Fruit fly (Drosophila melanogaster) whole organism, embryonic: ENCODE data around the gene CG33191.

Source experiments
- CG10321 ChIP-seq: fragments of 200-800 bp; sonication (Bioruptor generic); IDR thresholded peaks from 2 replicates; pipeline ENCODE4 v1.3.6; 2022; ENCODE audit warnings: missing biosample characterization, missing genetic modification characterization
- CG12659 ChIP-seq: fragments of 200-800 bp; sonication (Bioruptor generic); optimal IDR thresholded peaks from 3 replicates; lab custom pipeline; 2017; ENCODE audit warnings: mild to moderate bottlenecking, missing biosample characterization, missing genetic modification reagents, missing genetic modification characterization
- CG13287 ChIP-seq: fragments of 200-800 bp; sonication (Bioruptor generic); IDR thresholded peaks from 2 replicates; pipeline ENCODE4 v1.3.6; 2022; ENCODE audit warnings: missing biosample characterization, missing genetic modification characterization; ENCODE audit not compliant: partially characterized antibody
- CG15479 ChIP-seq: fragments of 200-800 bp; sonication (Bioruptor generic); optimal IDR thresholded peaks from 3 replicates; lab custom pipeline; 2019; ENCODE audit warnings: missing biosample characterization, mild to moderate bottlenecking, missing genetic modification characterization, moderate library complexity
- CG17186 ChIP-seq: fragments of 200-800 bp; sonication (Bioruptor generic); optimal IDR thresholded peaks from 3 replicates; lab custom pipeline; 2017; ENCODE audit warnings: missing biosample characterization, missing genetic modification reagents, missing genetic modification characterization
- CG17912 ChIP-seq: fragments of 200-800 bp; sonication (Bioruptor generic); optimal IDR thresholded peaks from 2 replicates; lab custom pipeline; 2018; ENCODE audit warnings: missing biosample characterization, mild to moderate bottlenecking, missing genetic modification characterization
- CG1832 ChIP-seq: fragments of 200-800 bp; sonication (Bioruptor generic); optimal IDR thresholded peaks from 2 replicates; lab custom pipeline; 2017; ENCODE audit warnings: missing biosample characterization, mild to moderate bottlenecking, missing genetic modification characterization, inconsistent platforms
- CG2199 ChIP-seq: fragments of 200-800 bp; sonication (Bioruptor generic); IDR thresholded peaks from 3 replicates; pipeline ENCODE4 v1.3.6; 2022; ENCODE audit warnings: missing biosample characterization, missing genetic modification characterization
- CG34422 ChIP-seq: fragments of 200-800 bp; sonication (Bioruptor generic); IDR thresholded peaks from 3 replicates; pipeline ENCODE4 v1.3.6; 2022; ENCODE audit warnings: missing biosample characterization, missing genetic modification characterization
- CG3847 ChIP-seq: fragments of 200-800 bp; sonication (Bioruptor generic); IDR thresholded peaks from 2 replicates; pipeline ENCODE4 v1.3.6; 2022; ENCODE audit warnings: missing biosample characterization, missing genetic modification characterization
- CG3995 ChIP-seq: fragments of 200-800 bp; sonication (Bioruptor generic); optimal IDR thresholded peaks from 3 replicates; lab custom pipeline; 2016; ENCODE audit warnings: missing biosample characterization, missing genetic modification characterization
- CG42726 ChIP-seq: fragments of 200-800 bp; sonication (Bioruptor generic); IDR thresholded peaks from 2 replicates; pipeline ENCODE4 v1.3.6; 2022; ENCODE audit warnings: missing biosample characterization, missing genetic modification characterization; ENCODE audit not compliant: partially characterized antibody
- CG6272 ChIP-seq: fragments of 200-800 bp; sonication (Bioruptor generic); IDR thresholded peaks from 2 replicates; pipeline ENCODE4 v1.3.6; 2022; ENCODE audit warnings: missing biosample characterization, missing genetic modification characterization
- CG6854 ChIP-seq: fragments of 200-800 bp; sonication (Bioruptor generic); optimal IDR thresholded peaks from 3 replicates; lab custom pipeline; 2017; ENCODE audit warnings: missing biosample characterization, mild to moderate bottlenecking, missing genetic modification characterization
- CG7745 ChIP-seq: fragments of 200-800 bp; sonication (Bioruptor generic); optimal IDR thresholded peaks from 2 replicates; lab custom pipeline; 2018; ENCODE audit warnings: missing biosample characterization, mild to moderate bottlenecking, missing genetic modification characterization, moderate library complexity
- CG8290 ChIP-seq, 3 experiments: fragments of 200-800 bp; sonication (Bioruptor generic); optimal IDR thresholded peaks; 2 replicates each; lab custom pipeline; 2016 to 2019; ENCODE audit warnings: missing biosample characterization in 3 of 3, missing genetic modification characterization in 3 of 3, mild to moderate bottlenecking in 2 of 3, moderate library complexity in 1 of 3
- CG8388 ChIP-seq: fragments of 200-800 bp; sonication (Bioruptor generic); optimal IDR thresholded peaks from 2 replicates; lab custom pipeline; 2019; ENCODE audit warnings: missing biosample characterization, mild to moderate bottlenecking, missing genetic modification characterization, moderate library complexity
- CG8478 ChIP-seq: fragments of >200 bp; optimal IDR thresholded peaks from 2 replicates; lab custom pipeline; 2018
- CG9932 ChIP-seq: fragments of 200-800 bp; sonication (Bioruptor generic); IDR thresholded peaks from 2 replicates; pipeline ENCODE4 v1.3.6; 2022; ENCODE audit warnings: missing biosample characterization, missing genetic modification characterization
- CrebB ChIP-seq: fragments of 200-800 bp; sonication (Bioruptor generic); optimal IDR thresholded peaks from 3 replicates; lab custom pipeline; 2018; ENCODE audit warnings: missing biosample characterization, mild to moderate bottlenecking, missing genetic modification characterization
- Dll ChIP-seq: fragments of 200-800 bp; sonication (Bioruptor generic); IDR thresholded peaks from 4 replicates; pipeline ENCODE4 v1.3.6; 2022; ENCODE audit warnings: missing biosample characterization, missing genetic modification characterization; ENCODE audit not compliant: partially characterized antibody
- Dp ChIP-seq: fragments of 200-800 bp; sonication (Bioruptor generic); optimal IDR thresholded peaks from 2 replicates; lab custom pipeline; 2018; ENCODE audit warnings: missing biosample characterization, mild to moderate bottlenecking, missing genetic modification characterization, moderate library complexity
- Drgx ChIP-seq: fragments of 200-800 bp; sonication (Bioruptor generic); IDR thresholded peaks from 2 replicates; pipeline ENCODE4 v1.3.6; 2022; ENCODE audit warnings: missing biosample characterization, missing genetic modification characterization
- E2f2 ChIP-seq: fragments of 200-800 bp; sonication (Bioruptor generic); IDR thresholded peaks from 2 replicates; pipeline ENCODE4 v1.3.6; 2022; ENCODE audit warnings: missing biosample characterization, missing genetic modification characterization
- Ets97D ChIP-seq: fragments of 200-800 bp; sonication (Bioruptor generic); optimal IDR thresholded peaks from 3 replicates; lab custom pipeline; 2016; ENCODE audit warnings: missing biosample characterization, missing genetic modification characterization
- Fer2 ChIP-seq: fragments of 200-800 bp; sonication (Bioruptor generic); optimal IDR thresholded peaks from 2 replicates; lab custom pipeline; 2018; ENCODE audit warnings: missing biosample characterization, mild to moderate bottlenecking, missing genetic modification characterization, moderate library complexity
- MBD-R2 ChIP-seq: fragments of 200-800 bp; sonication (Bioruptor generic); IDR thresholded peaks from 2 replicates; pipeline ENCODE4 v1.3.6; 2022; ENCODE audit warnings: missing biosample characterization, missing genetic modification characterization
- MESR4 ChIP-seq: fragments of 200-800 bp; sonication (Bioruptor generic); optimal IDR thresholded peaks from 2 replicates; lab custom pipeline; 2018; ENCODE audit warnings: missing biosample characterization, mild to moderate bottlenecking, missing genetic modification characterization, moderate library complexity
- Med ChIP-seq: fragments of 200-800 bp; sonication (Bioruptor generic); peaks from one replicate; lab custom pipeline; 2016; ENCODE audit warnings: missing biosample characterization, missing genetic modification characterization, mild to moderate bottlenecking, inconsistent platforms, moderate library complexity
- Myb ChIP-seq: fragments of 200-800 bp; sonication (Bioruptor generic); optimal IDR thresholded peaks from 2 replicates; lab custom pipeline; 2016; ENCODE audit warnings: missing biosample characterization, missing genetic modification characterization
- Opbp ChIP-seq: fragments of 200-800 bp; sonication (Bioruptor generic); IDR thresholded peaks from 3 replicates; pipeline ENCODE4 v1.3.6; 2022; ENCODE audit warnings: missing biosample characterization, missing genetic modification characterization; ENCODE audit not compliant: partially characterized antibody
- Stat92E ChIP-seq, 3 experiments: fragments of >200 bp in 2 of 3; fragments of 200-800 bp in 1 of 3; sonication (Bioruptor generic) in 1 of 3; optimal IDR thresholded peaks; 2 replicates each; lab custom pipeline; 2017 to 2019; ENCODE audit warnings: missing biosample characterization in 3 of 3, missing genetic modification characterization in 3 of 3, mild to moderate bottlenecking in 1 of 3, moderate library complexity in 1 of 3
- Tbp ChIP-seq: fragments of >200 bp; optimal IDR thresholded peaks from 2 replicates; lab custom pipeline; 2018; ENCODE audit warnings: missing biosample characterization, missing genetic modification characterization
- YL-1 ChIP-seq: fragments of 200-800 bp; sonication (Bioruptor generic); optimal IDR thresholded peaks from 3 replicates; lab custom pipeline; 2017; ENCODE audit warnings: missing biosample characterization, mild to moderate bottlenecking, missing genetic modification characterization
- ci ChIP-seq: fragments of 200-800 bp; sonication (Bioruptor generic); IDR thresholded peaks from 3 replicates; pipeline ENCODE4 v1.3.6; 2022; ENCODE audit warnings: missing biosample characterization, missing genetic modification characterization
- dm ChIP-seq: fragments of 200-800 bp; sonication (Bioruptor generic); optimal IDR thresholded peaks from 3 replicates; lab custom pipeline; 2016; ENCODE audit warnings: missing biosample characterization, missing genetic modification characterization
- exex ChIP-seq: fragments of 200-800 bp; sonication (Bioruptor generic); optimal IDR thresholded peaks from 4 replicates; lab custom pipeline; 2018; ENCODE audit warnings: missing biosample characterization, mild to moderate bottlenecking, missing genetic modification characterization, moderate library complexity
- kay ChIP-seq: fragments of 200-800 bp; sonication (Bioruptor generic); optimal IDR thresholded peaks from 2 replicates; lab custom pipeline; 2016; ENCODE audit warnings: missing biosample characterization, missing genetic modification characterization
- mam ChIP-seq: fragments of 200-800 bp; sonication (Bioruptor generic); optimal IDR thresholded peaks from 3 replicates; lab custom pipeline; 2016; ENCODE audit warnings: missing biosample characterization, missing genetic modification characterization
- pzg ChIP-seq: fragments of 200-800 bp; sonication (Bioruptor generic); optimal IDR thresholded peaks from 3 replicates; lab custom pipeline; 2018; ENCODE audit warnings: missing biosample characterization, mild to moderate bottlenecking, missing genetic modification characterization, moderate library complexity
- run ChIP-seq: fragments of 200-800 bp; sonication (Bioruptor generic); optimal IDR thresholded peaks from 3 replicates; lab custom pipeline; 2018; ENCODE audit warnings: missing biosample characterization, mild to moderate bottlenecking, missing genetic modification characterization
- stwl ChIP-seq: fragments of 200-800 bp; sonication (Bioruptor generic); optimal IDR thresholded peaks from 3 replicates; lab custom pipeline; 2018; ENCODE audit warnings: missing biosample characterization, mild to moderate bottlenecking, missing genetic modification characterization, moderate library complexity
- trem ChIP-seq: fragments of 200-800 bp; optimal IDR thresholded peaks from 3 replicates; lab custom pipeline; 2019; ENCODE audit warnings: missing biosample characterization, mild to moderate bottlenecking, missing genetic modification characterization, moderate library complexity
- vvl ChIP-seq: fragments of 200-800 bp; sonication (Bioruptor generic); IDR thresholded peaks from 2 replicates; pipeline ENCODE4 v1.3.6; 2022; ENCODE audit warnings: missing biosample characterization, missing genetic modification characterization
- yki ChIP-seq: fragments of >200 bp; optimal IDR thresholded peaks from 3 replicates; lab custom pipeline; 2018
- zfh1 ChIP-seq: fragments of 200-800 bp; sonication (Bioruptor generic); IDR thresholded peaks from 3 replicates; pipeline ENCODE4 v1.3.6; 2022; ENCODE audit warnings: missing biosample characterization, missing genetic modification characterization

The CG33191 gene

DNA sequence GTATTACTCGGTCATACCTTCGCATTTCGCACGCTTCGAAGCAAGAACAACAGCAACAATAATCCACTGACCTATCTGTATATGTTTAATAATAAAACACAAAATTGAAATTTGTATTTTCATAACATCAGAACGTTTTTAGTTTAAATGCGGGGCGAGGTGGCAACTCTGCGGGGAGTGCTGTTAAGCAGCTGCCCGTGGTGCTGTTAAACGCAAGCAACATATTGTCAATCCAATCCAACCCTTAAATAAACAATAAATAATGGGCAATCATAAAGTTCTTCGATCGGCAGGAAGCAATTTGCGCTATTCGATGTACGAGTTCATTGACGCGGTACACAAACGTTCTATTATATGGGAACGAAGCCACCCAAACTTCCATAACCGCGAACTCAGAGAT, 26.4 kb upstream of the CG33191 start, which contains the start of gene hng2 (continued):
- peak; percentile 44 for TF ChIP-seq Med (GFP tag; lab: Kevin White, UChicago)
- TF ChIP-seq Stat92E (GFP tag; optimal IDR thresholded peaks at IDR 0.05; lab: Kevin White, UChicago) = no peak
- peak; percentile 4 for TF ChIP-seq E2f2 (GFP tag; lab: Robert Waterston, UW)
- TF ChIP-seq Dp = peak; percentile 22
- no peak for TF ChIP-seq CrebB (tag; lab: Kevin White, UChicago)
- TF ChIP-seq, all 482 proteins: peak for 17

DNA sequence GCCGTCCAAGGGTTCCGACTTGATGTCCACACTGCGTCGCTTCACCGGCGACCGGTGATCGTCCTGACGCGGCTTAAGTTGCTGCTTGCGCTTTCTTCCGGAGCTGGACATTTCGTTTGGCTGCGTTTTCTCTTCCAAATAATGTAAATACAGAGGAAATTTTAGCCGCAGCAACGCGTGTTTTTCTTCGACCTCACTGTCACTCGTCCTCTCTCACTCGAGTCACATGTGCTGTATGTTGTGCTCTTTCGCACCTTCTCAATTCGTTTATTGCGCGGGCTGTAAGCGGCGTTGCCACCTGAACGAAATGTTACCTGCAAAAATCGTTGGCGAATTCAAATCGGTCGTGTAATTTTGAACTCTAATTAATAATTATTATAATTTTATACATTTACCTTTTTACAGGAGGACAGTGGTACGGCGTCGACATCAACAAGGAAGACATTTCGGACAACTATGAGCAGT, 25.7 kb upstream of the CG33191 start, which contains the start of gene CG9839:
Gene CG9839 (minus strand): TSS at position 415 of the 465 bp plus-strand sequence.
- peak; percentile 38 for TF ChIP-seq stwl
- peak; percentile 73 for TF ChIP-seq CG3847 (GFP tag; lab: Robert Waterston, UW)
- TF ChIP-seq Med (GFP tag; lab: Kevin White, UChicago) = peak; percentile 54
- peak; percentile 19 for TF ChIP-seq CG8290 (GFP tag; optimal IDR thresholded peaks at IDR 0.05; lab: Kevin White, UChicago)
- peak in 1 of 2 experiments; percentile 48 for TF ChIP-seq CG8290 (tag; optimal IDR thresholded peaks at IDR 0.05; lab: Kevin White, UChicago)
- peak; percentile 38; the same call in 1 of the 4 replicates for TF ChIP-seq Dll
- peak; percentile 80 for TF ChIP-seq CG15479 (GFP tag; lab: Kevin White, UChicago)
- peak; percentile 68 for TF ChIP-seq YL-1
- 0 out of 2 replicates have a peak, but pooled peaks have one; percentile 6 for TF ChIP-seq Drgx (GFP tag; lab: Robert Waterston, UW)
- peak; percentile 68 for TF ChIP-seq Myb
- TF ChIP-seq Fer2 (tag; lab: Kevin White, UChicago) = no peak
- 0 out of 2 replicates have a peak, but pooled peaks have one; percentile 17 for TF ChIP-seq vvl (GFP tag; lab: Robert Waterston, UW)
- no peak for TF ChIP-seq mam
- peak; percentile 45 for TF ChIP-seq pzg (GFP tag; lab: Kevin White, UChicago)
- peak; percentile 29 for TF ChIP-seq trem (tag; lab: Kevin White, UChicago)
- no peak for TF ChIP-seq CG6854 (GFP tag; lab: Kevin White, UChicago)
- TF ChIP-seq zfh1 = 0 out of 3 replicates have a peak, but pooled peaks have one; percentile 28
- peak; percentile 77 for TF ChIP-seq dm (GFP tag; lab: Kevin White, UChicago)
- TF ChIP-seq MESR4 = peak; percentile 14
- peak; percentile 17; the same call in 1 of the 2 replicates for TF ChIP-seq MBD-R2 (GFP tag; lab: Robert Waterston, UW)
- TF ChIP-seq CG12659 (GFP tag; lab: Kevin White, UChicago) = peak; percentile 19
- no peak for TF ChIP-seq CG9932 (GFP tag; lab: Robert Waterston, UW)
- peak; percentile 69; the same call in 1 of the 3 replicates for TF ChIP-seq CG2199 (GFP tag; lab: Robert Waterston, UW)
- peak; percentile 62; the same call in 1 of the 3 replicates for TF ChIP-seq CG34422 (GFP tag; lab: Robert Waterston, UW)
- TF ChIP-seq E2f2 (GFP tag; lab: Robert Waterston, UW) = peak; percentile 86
- peak; percentile 98 for TF ChIP-seq CG17186
- peak; percentile 95 for TF ChIP-seq CG10321 (GFP tag; lab: Robert Waterston, UW)
- TF ChIP-seq CG1832 (GFP tag; lab: Kevin White, UChicago) = peak; percentile 85
- peak; percentile 66 for TF ChIP-seq CG8388 (GFP tag; lab: Kevin White, UChicago)
- TF ChIP-seq Tbp (GFP tag; lab: Kevin White, UChicago) = no peak
- TF ChIP-seq CG42726 (GFP tag; lab: Robert Waterston, UW) = 0 out of 2 replicates have a peak, but pooled peaks have one; percentile 41
- no peak for TF ChIP-seq exex
- TF ChIP-seq kay (GFP tag; lab: Kevin White, UChicago) = no peak
- TF ChIP-seq yki (lab: Kevin White, UChicago) = no peak
- TF ChIP-seq CG7745 (tag; lab: Kevin White, UChicago) = no peak
- peak; percentile 79 for TF ChIP-seq Dp
- TF ChIP-seq run = no peak
- TF ChIP-seq CG8478 (lab: Kevin White, UChicago) = peak; percentile 77
- peak; percentile 51; the same call in 1 of the 3 replicates for TF ChIP-seq Opbp (GFP tag; lab: Robert Waterston, UW)
- TF ChIP-seq ci = peak; percentile 22; the same call in 1 of the 3 replicates
- peak; percentile 13 for TF ChIP-seq Ets97D (GFP tag; lab: Kevin White, UChicago)
- TF ChIP-seq CG13287 (GFP tag; lab: Robert Waterston, UW) = peak; percentile 13; the same call in 1 of the 2 replicates
- TF ChIP-seq CG6272 (GFP tag; lab: Robert Waterston, UW) = no peak
- TF ChIP-seq CG3995 (GFP tag; lab: Kevin White, UChicago) = peak; percentile 62
- TF ChIP-seq CG17912 (GFP tag; lab: Kevin White, UChicago) = peak; percentile 1
